Worm (Caenorhabditis elegans): ENCODE results near the gene ZK829.3.

Gene ZK829.3

DNA sequence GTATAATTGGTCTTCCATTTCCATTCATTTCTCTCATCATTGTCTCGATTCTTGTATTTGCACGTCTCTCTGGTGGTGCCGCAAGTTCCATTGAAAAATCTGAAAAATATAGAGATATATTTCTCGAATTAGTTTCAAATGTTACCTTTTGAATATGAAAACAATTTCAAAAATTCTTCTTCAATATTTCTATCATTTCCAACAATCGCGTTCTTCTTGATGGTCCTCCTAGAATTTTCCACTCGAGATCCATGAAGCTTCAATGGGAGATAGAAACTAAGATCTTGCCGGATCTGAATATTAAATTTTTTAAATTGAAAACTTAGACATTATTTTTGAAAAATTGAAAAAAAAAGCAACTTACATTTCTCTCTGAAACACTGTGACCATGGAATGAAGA, 26.5 kb downstream of the ZK829.3 start:
- TF ChIP-seq pes-1 (GFP tag; IDR thresholded peaks at IDR 0.05) (no peak), tra-4 (tag; optimal IDR thresholded peaks at IDR 0.05) (no peak), F13C5.2 (tag; optimal IDR thresholded peaks at IDR 0.05) (no peak), hmbx-1 (tag; optimal IDR thresholded peaks at IDR 0.05) (no peak), tbx-37 (GFP tag; conservative IDR thresholded peaks at IDR 0.05) (no peak), ets-7 (tag; optimal IDR thresholded peaks at IDR 0.05) (no peak), aly-1 (tag; optimal IDR thresholded peaks at IDR 0.05) (no peak), ceh-13 (GFP tag; optimal IDR thresholded peaks at IDR 0.05) (no peak), hnd-1 (tag; optimal IDR thresholded peaks at IDR 0.05) (no peak), flt-1 (GFP tag; IDR thresholded peaks at IDR 0.05) (no peak), ceh-36 (tag; optimal IDR thresholded peaks at IDR 0.05) (no peak), B0310.2 (tag; optimal IDR thresholded peaks at IDR 0.05) (no peak), tbx-11 (GFP tag; IDR thresholded peaks at IDR 0.05) (no peak), ama-1 (optimal IDR thresholded peaks at IDR 0.05) (no peak), hmg-4 (GFP tag; optimal IDR thresholded peaks at IDR 0.05) (no peak), scrt-1 (GFP tag; IDR thresholded peaks at IDR 0.05) (no peak)

ce11 chrIV:11917886-11918285, 27.6 kb downstream of the ZK829.3 start:
- no peak for TF ChIP-seq ets-7 (tag; optimal IDR thresholded peaks at IDR 0.05)
- TF ChIP-seq aly-1 (tag; optimal IDR thresholded peaks at IDR 0.05) = no peak
- no peak for TF ChIP-seq hmg-4 (GFP tag; optimal IDR thresholded peaks at IDR 0.05)
- TF ChIP-seq sea-1 (GFP tag; conservative IDR thresholded peaks at IDR 0.05) = no peak
- no peak for TF ChIP-seq ceh-36 (tag; optimal IDR thresholded peaks at IDR 0.05)
- TF ChIP-seq pes-1 (GFP tag; IDR thresholded peaks at IDR 0.05) = no peak
- TF ChIP-seq tbx-37 (GFP tag; conservative IDR thresholded peaks at IDR 0.05) = no peak
- TF ChIP-seq flt-1 (GFP tag; IDR thresholded peaks at IDR 0.05) = no peak
- no peak for TF ChIP-seq hnd-1 (tag; optimal IDR thresholded peaks at IDR 0.05)
- TF ChIP-seq tbx-11 (GFP tag; IDR thresholded peaks at IDR 0.05) = no peak
- no peak for TF ChIP-seq F13C5.2 (tag; optimal IDR thresholded peaks at IDR 0.05)
- no peak for TF ChIP-seq scrt-1 (GFP tag; IDR thresholded peaks at IDR 0.05)
- TF ChIP-seq ceh-13 (GFP tag; optimal IDR thresholded peaks at IDR 0.05) = no peak
- no peak for TF ChIP-seq ama-1 (optimal IDR thresholded peaks at IDR 0.05)
- TF ChIP-seq B0310.2 (tag; optimal IDR thresholded peaks at IDR 0.05) = no peak
- TF ChIP-seq hmbx-1 (tag; optimal IDR thresholded peaks at IDR 0.05) = no peak
- TF ChIP-seq tra-4 (tag; optimal IDR thresholded peaks at IDR 0.05) = no peak

ce11 chrIV:11916907-11917306, 28.6 kb downstream of the ZK829.3 start, which contains the start of gene ZK822.10:
Gene ZK822.10 (plus strand): TSS chrIV:11917137.
- TF ChIP-seq pes-1 (GFP tag; IDR thresholded peaks at IDR 0.05) (no peak), ets-7 (tag; optimal IDR thresholded peaks at IDR 0.05) (no peak), B0310.2 (tag; optimal IDR thresholded peaks at IDR 0.05) (no peak), ceh-36 (tag; optimal IDR thresholded peaks at IDR 0.05) (no peak), ama-1 (optimal IDR thresholded peaks at IDR 0.05) (no peak), aly-1 (tag; optimal IDR thresholded peaks at IDR 0.05) (no peak), tbx-37 (GFP tag; conservative IDR thresholded peaks at IDR 0.05) (no peak), tbx-11 (GFP tag; IDR thresholded peaks at IDR 0.05) (no peak), tra-4 (tag; optimal IDR thresholded peaks at IDR 0.05) (no peak), hmbx-1 (tag; optimal IDR thresholded peaks at IDR 0.05) (no peak), hmg-4 (GFP tag; optimal IDR thresholded peaks at IDR 0.05) (no peak), sea-1 (GFP tag; conservative IDR thresholded peaks at IDR 0.05) (no peak)

- TF ChIP-seq F13C5.2 (tag; optimal IDR thresholded peaks at IDR 0.05) = no peak
- TF ChIP-seq tbx-11 (GFP tag; IDR thresholded peaks at IDR 0.05) = no peak
- no peak for TF ChIP-seq sea-1 (GFP tag; conservative IDR thresholded peaks at IDR 0.05)
- no peak for TF ChIP-seq tbx-37 (GFP tag; conservative IDR thresholded peaks at IDR 0.05)
- no peak for TF ChIP-seq hnd-1 (tag; optimal IDR thresholded peaks at IDR 0.05)
- no peak for TF ChIP-seq ceh-13 (GFP tag; optimal IDR thresholded peaks at IDR 0.05)
Measured at ce11 chrIV:11915768-11916453, 29.6 kb downstream of the ZK829.3 start, which contains the start of gene ZK822.9. Gene ZK822.9 (plus strand): TSS chrIV:11915947.

DNA sequence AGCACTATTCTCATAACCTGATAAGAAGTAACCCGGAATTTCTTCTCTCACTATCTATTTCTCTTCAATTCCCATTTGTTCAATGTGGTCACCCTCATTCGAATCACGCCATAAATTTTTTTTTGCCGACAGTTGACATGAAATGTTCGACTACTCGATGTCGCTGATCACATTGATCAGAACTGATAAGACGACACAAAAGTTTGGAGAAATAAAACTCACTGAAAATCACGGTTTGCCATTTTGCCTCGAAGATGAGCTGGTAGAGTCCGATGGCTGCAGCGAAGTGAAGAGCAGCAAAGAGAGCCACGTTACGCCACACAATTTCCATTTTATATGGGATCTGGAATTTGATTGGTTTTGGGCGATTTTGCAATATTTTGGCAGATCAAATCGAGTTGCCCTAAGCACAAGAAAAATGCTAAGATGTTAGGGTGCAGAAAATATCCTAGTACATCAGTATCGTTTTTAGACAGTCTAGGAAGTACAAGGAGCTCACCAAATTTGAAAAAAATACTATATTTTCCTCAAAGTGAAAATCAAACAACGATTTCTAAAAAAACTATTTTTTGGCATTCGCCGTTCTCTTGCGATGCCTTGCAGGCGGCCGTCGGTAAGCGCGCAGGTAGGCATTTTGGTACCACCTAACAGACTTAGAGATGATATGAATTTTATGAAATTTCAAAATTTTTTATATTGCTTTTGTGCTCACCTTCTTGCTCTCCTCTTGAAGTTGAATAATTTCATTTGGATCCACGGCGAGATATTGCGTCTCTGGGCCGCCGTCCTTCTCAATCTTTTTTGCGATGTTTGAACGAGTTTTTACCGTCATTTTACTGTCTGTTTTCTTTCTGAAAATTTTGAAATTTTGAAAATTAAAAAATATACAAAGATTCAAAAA, 30.4 kb downstream of the ZK829.3 start, which contains the start of gene fat-6:
Gene fat-6, minus strand, starts transcription at position 851 of the 901 bp plus-strand sequence.
- TF ChIP-seq ama-1 (optimal IDR thresholded peaks at IDR 0.05) (no peak), aly-1 (tag; optimal IDR thresholded peaks at IDR 0.05) (no peak), hmg-4 (GFP tag; optimal IDR thresholded peaks at IDR 0.05) (no peak), tra-4 (tag; optimal IDR thresholded peaks at IDR 0.05) (no peak), ceh-36 (tag; optimal IDR thresholded peaks at IDR 0.05) (no peak), ceh-13 (GFP tag; optimal IDR thresholded peaks at IDR 0.05) (no peak), sea-1 (GFP tag; conservative IDR thresholded peaks at IDR 0.05) (no peak), ets-7 (tag; optimal IDR thresholded peaks at IDR 0.05) (no peak), tbx-11 (GFP tag; IDR thresholded peaks at IDR 0.05) (no peak), F13C5.2 (tag; optimal IDR thresholded peaks at IDR 0.05) (no peak), B0310.2 (tag; optimal IDR thresholded peaks at IDR 0.05) (no peak), hmbx-1 (tag; optimal IDR thresholded peaks at IDR 0.05) (no peak)

DNA sequence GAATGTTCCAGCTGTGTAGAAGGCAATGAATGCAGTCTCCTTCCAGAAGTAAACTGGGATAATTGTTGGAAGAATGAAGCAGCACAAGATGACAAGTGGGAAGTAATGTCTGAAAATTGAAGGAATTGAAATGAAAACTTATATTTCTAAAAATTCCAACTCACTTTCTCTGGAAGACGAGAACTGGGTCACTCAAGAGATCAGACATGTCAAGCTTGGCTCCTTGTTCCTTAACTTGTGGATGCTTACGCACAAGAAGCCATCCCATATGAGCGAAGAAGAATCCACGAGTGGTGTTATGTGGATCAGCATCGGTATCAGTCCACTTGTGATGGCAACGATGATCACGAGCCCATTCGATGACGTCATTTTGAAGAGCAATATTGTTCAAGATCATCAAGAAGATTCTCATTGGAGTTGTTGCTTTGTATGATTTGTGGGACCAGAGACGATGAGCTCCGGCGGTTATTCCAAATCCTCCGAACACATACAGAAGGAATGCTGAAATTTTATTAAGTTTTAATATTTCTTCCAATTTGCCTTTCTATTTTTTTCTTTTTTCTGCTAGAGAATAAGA, 31.2 kb downstream of the ZK829.3 start:
- TF ChIP-seq ets-7 (tag; optimal IDR thresholded peaks at IDR 0.05) = no peak
- no peak for TF ChIP-seq hnd-1 (tag; optimal IDR thresholded peaks at IDR 0.05)
- TF ChIP-seq tra-4 (tag; optimal IDR thresholded peaks at IDR 0.05) = no peak
- no peak for TF ChIP-seq sea-1 (GFP tag; conservative IDR thresholded peaks at IDR 0.05)
- no peak for TF ChIP-seq scrt-1 (GFP tag; IDR thresholded peaks at IDR 0.05)
- TF ChIP-seq ceh-36 (tag; optimal IDR thresholded peaks at IDR 0.05) = no peak
- TF ChIP-seq tbx-37 (GFP tag; conservative IDR thresholded peaks at IDR 0.05) = no peak
- no peak for TF ChIP-seq pes-1 (GFP tag; IDR thresholded peaks at IDR 0.05)
- TF ChIP-seq ama-1 (optimal IDR thresholded peaks at IDR 0.05) = no peak
- no peak for TF ChIP-seq B0310.2 (tag; optimal IDR thresholded peaks at IDR 0.05)
- no peak for TF ChIP-seq hmg-4 (GFP tag; optimal IDR thresholded peaks at IDR 0.05)
- no peak for TF ChIP-seq ceh-13 (GFP tag; optimal IDR thresholded peaks at IDR 0.05)
- no peak for TF ChIP-seq aly-1 (tag; optimal IDR thresholded peaks at IDR 0.05)
- no peak for TF ChIP-seq F13C5.2 (tag; optimal IDR thresholded peaks at IDR 0.05)
- no peak for TF ChIP-seq tbx-11 (GFP tag; IDR thresholded peaks at IDR 0.05)
- TF ChIP-seq hmbx-1 (tag; optimal IDR thresholded peaks at IDR 0.05) = no peak
